Comparison of ENCODE assay signal across 1 fruit fly cellular context in the genomic region with DNA sequence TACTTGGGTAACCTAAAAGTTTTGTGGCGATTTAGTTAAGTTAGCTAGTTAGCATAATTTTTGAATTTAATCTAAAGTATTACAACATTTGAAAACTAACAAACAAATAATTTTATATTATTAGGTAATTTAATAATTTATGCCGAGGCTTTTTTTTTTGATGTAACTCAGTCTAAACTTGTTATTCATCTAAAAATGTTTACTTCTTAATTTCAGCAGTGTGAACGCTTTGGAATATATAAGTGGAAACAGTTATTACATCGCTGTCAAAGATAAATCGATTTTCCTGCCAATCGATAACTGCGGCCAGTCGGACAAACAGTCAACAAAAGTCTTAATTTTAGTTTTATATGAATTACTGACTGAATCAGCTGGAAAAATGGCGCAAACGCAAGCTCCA.
TF ChIP-seq lines count a peak whose summit lies in the region.

A gene (plus strand): TSS at position 288 of the 400 bp plus-strand sequence.

TF ChIP-seq in whole organism, embryonic, 481 proteins besides CTCF, POLR2A, EP300 and RAD21 (continued from another document):
- TF ChIP-seq unpg (GFP tag; optimal IDR thresholded peaks at IDR 0.05; lab: Kevin White, UChicago) (peak; percentile 33), Sox102F (GFP tag; optimal IDR thresholded peaks at IDR 0.05; lab: Kevin White, UChicago) (no peak), CG17829 (tag; optimal IDR thresholded peaks at IDR 0.05; lab: Kevin White, UChicago) (no peak), fd96Cb (tag; optimal IDR thresholded peaks at IDR 0.05; lab: Kevin White, UChicago) (no peak), CG6689 (GFP tag; IDR thresholded peaks at IDR 0.05; lab: Robert Waterston, UW) (no peak), btn (GFP tag; optimal IDR thresholded peaks at IDR 0.05; lab: Kevin White, UChicago) (no peak), CG2712 (tag; optimal IDR thresholded peaks at IDR 0.05; lab: Kevin White, UChicago) (peak; percentile 32), Lpt (GFP tag; optimal IDR thresholded peaks at IDR 0.05; lab: Kevin White, UChicago) (no peak), CG8478 (optimal IDR thresholded peaks at IDR 0.05; lab: Kevin White, UChicago) (no peak), CG11560 (tag; IDR thresholded peaks at IDR 0.05; lab: Robert Waterston, UW) (peak; percentile 26; the same call in 1 of the 3 replicates), CG13287 (GFP tag; IDR thresholded peaks at IDR 0.05; lab: Robert Waterston, UW; ENCODE audit: partially characterized antibody) (peak; percentile 53), CG6791 (GFP tag; IDR thresholded peaks at IDR 0.05; lab: Robert Waterston, UW; ENCODE audit: partially characterized antibody) (peak; percentile 82), wek (GFP tag; optimal IDR thresholded peaks at IDR 0.05; lab: Kevin White, UChicago) (no peak), kay (GFP tag; optimal IDR thresholded peaks at IDR 0.05; lab: Kevin White, UChicago) (no peak), CG10543 (GFP tag; optimal IDR thresholded peaks at IDR 0.05; lab: Kevin White, UChicago) (no peak), nmo (GFP tag; optimal IDR thresholded peaks at IDR 0.05; lab: Kevin White, UChicago) (peak; percentile 51), CG15073 (GFP tag; optimal IDR thresholded peaks at IDR 0.05; lab: Kevin White, UChicago) (no peak), CG1024 (GFP tag; IDR thresholded peaks at IDR 0.05; lab: Robert Waterston, UW) (peak; percentile 71; the same call in 1 of the 2 replicates), pzg (GFP tag; optimal IDR thresholded peaks at IDR 0.05; lab: Kevin White, UChicago) (peak; percentile 49), tgo (GFP tag; IDR thresholded peaks at IDR 0.05; lab: Robert Waterston, UW) (no peak), CG14710 (tag; optimal IDR thresholded peaks at IDR 0.05; lab: Kevin White, UChicago) (peak; percentile 68), Mad (GFP tag; optimal IDR thresholded peaks at IDR 0.05; lab: Kevin White, UChicago) (no peak), run (tag; optimal IDR thresholded peaks at IDR 0.05; lab: Kevin White, UChicago) (no peak), YL-1 (GFP tag; optimal IDR thresholded peaks at IDR 0.05; lab: Kevin White, UChicago) (peak; percentile 35), Dll (GFP tag; IDR thresholded peaks at IDR 0.05; lab: Robert Waterston, UW; ENCODE audit: partially characterized antibody) (peak; percentile 54), Tbp (GFP tag; optimal IDR thresholded peaks at IDR 0.05; lab: Kevin White, UChicago) (no peak), CG8765 (GFP tag; IDR thresholded peaks at IDR 0.05; lab: Robert Waterston, UW) (no peak), CG12391 (tag; optimal IDR thresholded peaks at IDR 0.05; lab: Kevin White, UChicago) (peak; percentile 62), stc (GFP tag; IDR thresholded peaks at IDR 0.05; lab: Robert Waterston, UW) (no peak), CG2889 (GFP tag; IDR thresholded peaks at IDR 0.05; lab: Robert Waterston, UW) (no peak), CG3281 (GFP tag; optimal IDR thresholded peaks at IDR 0.05; lab: Kevin White, UChicago) (no peak), Bgb (GFP tag; IDR thresholded peaks at IDR 0.05; lab: Robert Waterston, UW; ENCODE audit: partially characterized antibody) (peak; percentile 75), luna (GFP tag; optimal IDR thresholded peaks at IDR 0.05; lab: Kevin White, UChicago) (no peak), dimm (GFP tag; IDR thresholded peaks at IDR 0.05; lab: Robert Waterston, UW) (no peak), CG1529 (GFP tag; optimal IDR thresholded peaks at IDR 0.05; lab: Kevin White, UChicago) (no peak), CHES-1-like (GFP tag; optimal IDR thresholded peaks at IDR 0.05; lab: Kevin White, UChicago) (peak; percentile 19), Dbx (GFP tag; IDR thresholded peaks at IDR 0.05; lab: Robert Waterston, UW) (no peak), lov (optimal IDR thresholded peaks at IDR 0.05; lab: Kevin White, UChicago) (no peak), lov (GFP tag; IDR thresholded peaks at IDR 0.05; lab: Robert Waterston, UW) (no peak), Lim3 (GFP tag; IDR thresholded peaks at IDR 0.05; lab: Robert Waterston, UW) (no peak), CG14860 (GFP tag; IDR thresholded peaks at IDR 0.05; lab: Robert Waterston, UW; ENCODE audit: partially characterized antibody) (peak; percentile 61; the same call in 2 of the 3 replicates), ind (GFP tag; optimal IDR thresholded peaks at IDR 0.05; lab: Kevin White, UChicago) (no peak), row (GFP tag; IDR thresholded peaks at IDR 0.05; lab: Robert Waterston, UW) (peak; percentile 80), Six4 (GFP tag; optimal IDR thresholded peaks at IDR 0.05; lab: Kevin White, UChicago) (no peak), wdn (GFP tag; IDR thresholded peaks at IDR 0.05; lab: Robert Waterston, UW) (no peak), CG18476 (GFP tag; optimal IDR thresholded peaks at IDR 0.05; lab: Kevin White, UChicago) (no peak), Gug (GFP tag; IDR thresholded peaks at IDR 0.05; lab: Robert Waterston, UW) (no peak), crc (GFP tag; optimal IDR thresholded peaks at IDR 0.05; lab: Kevin White, UChicago) (no peak), CG11456 (GFP tag; IDR thresholded peaks at IDR 0.05; lab: Robert Waterston, UW) (peak; percentile 46; the same call in 1 of the 3 replicates), odd (GFP tag; optimal IDR thresholded peaks at IDR 0.05; lab: Kevin White, UChicago) (no peak), CG14965 (GFP tag; optimal IDR thresholded peaks at IDR 0.05; lab: Kevin White, UChicago; ENCODE audit: borderline replicate concordance) (no peak), CG33213 (GFP tag; optimal IDR thresholded peaks at IDR 0.05; lab: Kevin White, UChicago) (no peak), az2 (GFP tag; optimal IDR thresholded peaks at IDR 0.05; lab: Kevin White, UChicago) (peak; percentile 31), esg (GFP tag; conservative IDR thresholded peaks at IDR 0.05; lab: Robert Waterston, UW) (no peak), Side (GFP tag; optimal IDR thresholded peaks at IDR 0.05; lab: Kevin White, UChicago) (no peak), disco-r (GFP tag; optimal IDR thresholded peaks at IDR 0.05; lab: Kevin White, UChicago) (no peak), CG18599 (GFP tag; optimal IDR thresholded peaks at IDR 0.05; lab: Kevin White, UChicago) (no peak), Jarid2 (GFP tag; optimal IDR thresholded peaks at IDR 0.05; lab: Kevin White, UChicago) (no peak), CG12219 (GFP tag; optimal IDR thresholded peaks at IDR 0.05; lab: Kevin White, UChicago) (no peak), inv (GFP tag; IDR thresholded peaks at IDR 0.05; lab: Robert Waterston, UW; ENCODE audit: partially characterized antibody) (peak; percentile 55), org-1 (GFP tag; optimal IDR thresholded peaks at IDR 0.05; lab: Kevin White, UChicago) (no peak), peb (GFP tag; IDR thresholded peaks at IDR 0.05; lab: Robert Waterston, UW) (no peak), CG17802 (tag; optimal IDR thresholded peaks at IDR 0.05; lab: Kevin White, UChicago) (peak; percentile 92), Vsx1 (GFP tag; optimal IDR thresholded peaks at IDR 0.05; lab: Kevin White, UChicago) (no peak), yki (optimal IDR thresholded peaks at IDR 0.05; lab: Kevin White, UChicago) (no peak)
